3 worm cellular contexts compared by ENCODE assay signal in the genomic region with DNA sequence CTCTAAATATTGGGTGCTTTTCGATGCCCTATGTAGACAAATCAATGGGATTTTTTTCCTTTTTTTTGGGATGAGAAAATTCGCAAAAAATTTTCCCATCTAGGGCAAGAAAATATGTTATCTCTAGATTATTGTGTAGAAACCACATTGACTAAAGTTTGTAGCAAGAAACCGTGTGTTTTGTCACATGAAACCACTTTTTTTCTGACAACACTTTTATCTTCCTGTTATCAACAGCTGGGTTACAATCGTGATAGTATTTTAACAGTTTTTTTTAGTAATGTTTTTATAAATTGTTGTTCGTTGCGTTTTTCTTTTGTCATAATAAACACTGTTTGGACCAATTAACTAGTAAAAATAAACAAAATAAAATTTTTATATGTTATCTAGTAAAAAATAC.
A peak's percentile ranks its signal among the peaks of the same experiment; 100 is the strongest.
TF ChIP-seq lines count a peak whose summit lies in the region.

No protein-coding gene starts in this region.

TF ChIP-seq in whole organism, L1 larva, 84 proteins besides CTCF, POLR2A, EP300 and RAD21:
- TF ChIP-seq fkh-4 (tag; optimal IDR thresholded peaks at IDR 0.05; lab: Kevin White, UChicago; ENCODE audit: borderline replicate concordance) (no peak), mab-9 (GFP tag; IDR thresholded peaks at IDR 0.05; lab: Robert Waterston, UW) (no peak), lin-35 (GFP tag; optimal IDR thresholded peaks at IDR 0.05; lab: Kevin White, UChicago) (peak in 1 of 2 experiments; percentile 40), fkh-8 (tag; optimal IDR thresholded peaks at IDR 0.05; lab: Kevin White, UChicago) (no peak), pax-3 (tag; optimal IDR thresholded peaks at IDR 0.05; lab: Kevin White, UChicago) (no peak), skn-1 (tag; optimal IDR thresholded peaks at IDR 0.05; lab: Kevin White, UChicago) (no peak), aly-2 (tag; optimal IDR thresholded peaks at IDR 0.05; lab: Kevin White, UChicago) (no peak), nhr-47 (tag; optimal IDR thresholded peaks at IDR 0.05; lab: Kevin White, UChicago) (no peak), unc-62 (GFP tag; optimal IDR thresholded peaks at IDR 0.05; lab: Kevin White, UChicago) (no peak), nhr-71 (tag; optimal IDR thresholded peaks at IDR 0.05; lab: Kevin White, UChicago) (no peak), ceh-8 (GFP tag; optimal IDR thresholded peaks at IDR 0.05; lab: Kevin White, UChicago) (no peak), swsn-7 (tag; optimal IDR thresholded peaks at IDR 0.05; lab: Kevin White, UChicago) (no peak), mef-2 (tag; optimal IDR thresholded peaks at IDR 0.05; lab: Kevin White, UChicago) (no peak), elt-3 (tag; optimal IDR thresholded peaks at IDR 0.05; lab: Kevin White, UChicago) (peak in 1 of 6 experiments; percentile 51), C16A3.4 (tag; optimal IDR thresholded peaks at IDR 0.05; lab: Kevin White, UChicago) (no peak), nhr-12 (tag; optimal IDR thresholded peaks at IDR 0.05; lab: Kevin White, UChicago) (no peak), tbx-2 (tag; optimal IDR thresholded peaks at IDR 0.05; lab: Kevin White, UChicago) (no peak), efl-1 (optimal IDR thresholded peaks at IDR 0.05; lab: Kevin White, UChicago) (no peak), efl-1 (GFP tag; optimal IDR thresholded peaks at IDR 0.05 in 1 of 2; lab: Kevin White, UChicago) (no peak), snpc-4 (tag; optimal IDR thresholded peaks at IDR 0.05; lab: Kevin White, UChicago) (no peak), elt-2 (tag; optimal IDR thresholded peaks at IDR 0.05; lab: Kevin White, UChicago) (peak; percentile 39), nhr-76 (tag; optimal IDR thresholded peaks at IDR 0.05; lab: Kevin White, UChicago) (no peak), unc-86 (tag; optimal IDR thresholded peaks at IDR 0.05; lab: Kevin White, UChicago) (no peak), hlh-4 (tag; optimal IDR thresholded peaks at IDR 0.05; lab: Kevin White, UChicago) (no peak), lin-15B (tag; optimal IDR thresholded peaks at IDR 0.05; lab: Kevin White, UChicago) (no peak)

TF ChIP-seq in whole organism, L3 larva, 47 proteins besides CTCF, POLR2A, EP300 and RAD21:
- TF ChIP-seq zag-1 (tag; optimal IDR thresholded peaks at IDR 0.05; lab: Kevin White, UChicago) (no peak), R02D3.7 (tag; optimal IDR thresholded peaks at IDR 0.05; lab: Kevin White, UChicago) (no peak), pqm-1 (tag; optimal IDR thresholded peaks at IDR 0.05; lab: Kevin White, UChicago) (peak; percentile 20), ama-1 (optimal IDR thresholded peaks at IDR 0.05; lab: Kevin White, UChicago) (no peak), eor-1 (tag; optimal IDR thresholded peaks at IDR 0.05; lab: Kevin White, UChicago) (no peak), ceh-16 (tag; optimal IDR thresholded peaks at IDR 0.05; lab: Kevin White, UChicago) (no peak), elt-2 (tag; optimal IDR thresholded peaks at IDR 0.05; lab: Kevin White, UChicago) (peak; percentile 21), sea-2 (GFP tag; optimal IDR thresholded peaks at IDR 0.05; lab: Kevin White, UChicago) (no peak)

TF ChIP-seq in whole organism, L4 larva, 104 proteins besides CTCF, POLR2A, EP300 and RAD21:
- TF ChIP-seq T26A8.4 (GFP tag; IDR thresholded peaks at IDR 0.05; lab: Robert Waterston, UW) (no peak), php-3 (GFP tag; IDR thresholded peaks at IDR 0.05; lab: Robert Waterston, UW) (0 out of 2 replicates have a peak, but pooled peaks have one; percentile 16), nhr-48 (tag; optimal IDR thresholded peaks at IDR 0.05; lab: Kevin White, UChicago) (no peak), hlh-30 (tag; optimal IDR thresholded peaks at IDR 0.05; lab: Kevin White, UChicago; ENCODE audit: insufficient read depth) (peak; percentile 3), mdt-29 (GFP tag; IDR thresholded peaks at IDR 0.05; lab: Robert Waterston, UW) (no peak), nhr-28 (tag; optimal IDR thresholded peaks at IDR 0.05; lab: Kevin White, UChicago) (peak; percentile 62), daf-16 (GFP tag; optimal IDR thresholded peaks at IDR 0.05; lab: Kevin White, UChicago) (no peak), daf-16 (tag; optimal IDR thresholded peaks at IDR 0.05; lab: Kevin White, UChicago) (peak; percentile 95), ceh-28 (tag; optimal IDR thresholded peaks at IDR 0.05; lab: Kevin White, UChicago) (no peak), lin-39 (tag; optimal IDR thresholded peaks at IDR 0.05; lab: Kevin White, UChicago) (no peak), duxl-1 (tag; optimal IDR thresholded peaks at IDR 0.05; lab: Kevin White, UChicago; ENCODE audit: poor library complexity) (no peak)
TF ChIP-seq in whole organism, L4 larva: peak in this region for 4.
